Worm (Caenorhabditis elegans) whole organism, L2 larva: ENCODE results near the gene taap-1.

ENCODE experiments used
- aly-2 ChIP-seq: fragments of 150-350 bp; optimal IDR thresholded peaks from 2 replicates; lab custom pipeline; 2014; ENCODE audit warnings: missing biosample characterization, missing genetic modification characterization
- ama-1 ChIP-seq: fragments of 150-350 bp; optimal IDR thresholded peaks from 2 replicates; lab custom pipeline; 2018; ENCODE audit warnings: inconsistent platforms
- blmp-1 ChIP-seq: sonication (generic microtip); optimal IDR thresholded peaks from 2 replicates; lab custom pipeline; 2017; ENCODE audit warnings: missing genetic modification characterization, mild to moderate bottlenecking, missing compliant biosample characterization, antibody characterized with exemption, moderate library complexity; ENCODE audit not compliant: insufficient read depth
- gmeb-1 ChIP-seq: fragments of 150-350 bp; optimal IDR thresholded peaks from 2 replicates; lab custom pipeline; 2014; ENCODE audit warnings: missing biosample characterization, missing genetic modification characterization
- mbf-1 ChIP-seq: sonication (generic microtip); optimal IDR thresholded peaks from 2 replicates; lab custom pipeline; 2017; ENCODE audit warnings: missing biosample characterization, missing genetic modification characterization
- nhr-12 ChIP-seq: fragments of 150-350 bp; optimal IDR thresholded peaks from 2 replicates; lab custom pipeline; 2014; ENCODE audit warnings: missing biosample characterization, missing genetic modification characterization
- unc-55 ChIP-seq: fragments of 150-350 bp; sonication (generic microtip); optimal IDR thresholded peaks from 3 replicates; lab custom pipeline; 2014; ENCODE audit warnings: missing biosample characterization, missing genetic modification reagents, missing genetic modification characterization
- unc-62 ChIP-seq: fragments of 150-350 bp; optimal IDR thresholded peaks from 2 replicates; lab custom pipeline; 2014; ENCODE audit warnings: missing biosample characterization, missing genetic modification reagents, missing genetic modification characterization
- zag-1 ChIP-seq: fragments of 150-350 bp; optimal IDR thresholded peaks from 2 replicates; lab custom pipeline; 2014; ENCODE audit warnings: missing biosample characterization, missing genetic modification characterization
- ztf-1 ChIP-seq: fragments of 200-800 bp; sonication (Bioruptor generic); conservative IDR thresholded peaks from 2 replicates; pipeline ENCODE4 v1.3.6; 2022; ENCODE audit warnings: missing genetic modification characterization, missing compliant biosample characterization
- ztf-4 ChIP-seq: fragments of 150-350 bp; optimal IDR thresholded peaks from 2 replicates; lab custom pipeline; 2014; ENCODE audit warnings: missing biosample characterization, missing genetic modification characterization

ce11 chrII:8466874-8467273, 16.8 kb downstream of the taap-1 start, which contains the start of gene F22B5.10:
- no peak for TF ChIP-seq unc-55 (GFP tag; lab: Kevin White, UChicago)
- no peak for TF ChIP-seq nhr-12 (tag; lab: Kevin White, UChicago)
- TF ChIP-seq ztf-4 (tag; lab: Kevin White, UChicago): no peak
- TF ChIP-seq ztf-1 (GFP tag; lab: Robert Waterston, UW): no peak
- TF ChIP-seq blmp-1 (tag; lab: Kevin White, UChicago): no peak
- no peak for TF ChIP-seq zag-1
- TF ChIP-seq ama-1 (lab: Kevin White, UChicago): no peak
- TF ChIP-seq unc-62 (GFP tag; lab: Kevin White, UChicago): no peak
- no peak for TF ChIP-seq gmeb-1
- TF ChIP-seq aly-2: no peak
- TF ChIP-seq mbf-1: no peak
